Worm (Caenorhabditis elegans): ENCODE data around the gene T24C2.3.

Gene T24C2.3

ce11 chrX:14507992-14508391, 35.3 kb upstream of the T24C2.3 start (continued):
- no peak for TF ChIP-seq irx-1 (tag; optimal IDR thresholded peaks at IDR 0.05)
- TF ChIP-seq ztf-11 (tag; optimal IDR thresholded peaks at IDR 0.05) = no peak
- TF ChIP-seq swsn-7 (tag; optimal IDR thresholded peaks at IDR 0.05) = no peak
- peak in 1 of 2 experiments; percentile 55 for TF ChIP-seq mdl-1 (tag; optimal IDR thresholded peaks at IDR 0.05)
- no peak for TF ChIP-seq nhr-84 (tag; optimal IDR thresholded peaks at IDR 0.05)
- peak; percentile 67 for TF ChIP-seq nhr-90 (tag; optimal IDR thresholded peaks at IDR 0.05; ENCODE audit: poor library complexity)
- TF ChIP-seq fkh-8 (tag; optimal IDR thresholded peaks at IDR 0.05) = no peak
- no peak for TF ChIP-seq pax-3 (tag; optimal IDR thresholded peaks at IDR 0.05)
- no peak for TF ChIP-seq unc-30 (tag; optimal IDR thresholded peaks at IDR 0.05)
- no peak for TF ChIP-seq dpl-1 (GFP tag; optimal IDR thresholded peaks at IDR 0.05)
- TF ChIP-seq lir-3 (tag; optimal IDR thresholded peaks at IDR 0.05; ENCODE audit: poor library complexity) = no peak
- TF ChIP-seq nhr-11 (tag; optimal IDR thresholded peaks at IDR 0.05) = no peak
- peak; percentile 1 for TF ChIP-seq rnt-1 (tag; optimal IDR thresholded peaks at IDR 0.05)
- TF ChIP-seq grh-1 (GFP tag; IDR thresholded peaks at IDR 0.05) = peak; percentile 94
- no peak for TF ChIP-seq unc-98 (GFP tag; IDR thresholded peaks at IDR 0.05)
- TF ChIP-seq lsy-2 (tag; optimal IDR thresholded peaks at IDR 0.05) = peak in 1 of 2 experiments; percentile 24
- no peak for TF ChIP-seq ama-1 (optimal IDR thresholded peaks at IDR 0.05)
- TF ChIP-seq ceh-8 (GFP tag; optimal IDR thresholded peaks at IDR 0.05) = no peak
- TF ChIP-seq alr-1 (tag; optimal IDR thresholded peaks at IDR 0.05; ENCODE audit: borderline replicate concordance) = no peak
- no peak for TF ChIP-seq lin-39 (tag; optimal IDR thresholded peaks at IDR 0.05)
- peak; percentile 3 for TF ChIP-seq lin-13 (GFP tag; optimal IDR thresholded peaks at IDR 0.05)
- TF ChIP-seq egl-13 (tag; optimal IDR thresholded peaks at IDR 0.05) = no peak
- no peak for TF ChIP-seq ets-5 (GFP tag; IDR thresholded peaks at IDR 0.05)
- no peak for TF ChIP-seq lin-15B (tag; optimal IDR thresholded peaks at IDR 0.05)
- peak; percentile 48 for TF ChIP-seq nhr-47 (tag; optimal IDR thresholded peaks at IDR 0.05)
- no peak for TF ChIP-seq elt-2 (tag; optimal IDR thresholded peaks at IDR 0.05)
- TF ChIP-seq jun-1 (tag; optimal IDR thresholded peaks at IDR 0.05) = no peak
- no peak for TF ChIP-seq unc-86 (tag; optimal IDR thresholded peaks at IDR 0.05)
- TF ChIP-seq lin-35 (GFP tag; optimal IDR thresholded peaks at IDR 0.05) = peak; percentile 12 to 41
- TF ChIP-seq efl-1 (optimal IDR thresholded peaks at IDR 0.05) = no peak
- peak in 1 of 2 experiments; percentile 28 for TF ChIP-seq efl-1 (GFP tag; optimal IDR thresholded peaks at IDR 0.05 in 1 of 2)
- TF ChIP-seq zag-1 (tag; optimal IDR thresholded peaks at IDR 0.05) = no peak
- no peak for TF ChIP-seq tlp-1 (tag; optimal IDR thresholded peaks at IDR 0.05)
- TF ChIP-seq egl-27 (tag; optimal IDR thresholded peaks at IDR 0.05) = no peak
- no peak for TF ChIP-seq mef-2 (tag; optimal IDR thresholded peaks at IDR 0.05)
- peak in 5 of 6 experiments; percentile 1 to 83 (median 44) for TF ChIP-seq elt-3 (tag; optimal IDR thresholded peaks at IDR 0.05)
- TF ChIP-seq skn-1 (tag; optimal IDR thresholded peaks at IDR 0.05) = no peak
- TF ChIP-seq ztf-4 (tag; optimal IDR thresholded peaks at IDR 0.05) = peak; percentile 37
- TF ChIP-seq vab-15 (tag; optimal IDR thresholded peaks at IDR 0.05) = no peak
- peak; percentile 55 for TF ChIP-seq nhr-19 (GFP tag; conservative IDR thresholded peaks at IDR 0.05)
- TF ChIP-seq blmp-1 (tag; optimal IDR thresholded peaks at IDR 0.05) = peak; percentile 90
- TF ChIP-seq unc-62 (GFP tag; optimal IDR thresholded peaks at IDR 0.05) = no peak
- peak; percentile 59 for TF ChIP-seq mep-1 (tag; optimal IDR thresholded peaks at IDR 0.05)
- peak; percentile 82 for TF ChIP-seq nhr-20 (tag; optimal IDR thresholded peaks at IDR 0.05)
- TF ChIP-seq hpl-2 (GFP tag; optimal IDR thresholded peaks at IDR 0.05) = no peak
- TF ChIP-seq ceh-90 (tag; optimal IDR thresholded peaks at IDR 0.05) = no peak
- TF ChIP-seq sup-37 (GFP tag; optimal IDR thresholded peaks at IDR 0.05) = no peak
- no peak for TF ChIP-seq sox-4 (tag; optimal IDR thresholded peaks at IDR 0.05)
- no peak for TF ChIP-seq aha-1 (tag; optimal IDR thresholded peaks at IDR 0.05)
- TF ChIP-seq tbx-2 (tag; optimal IDR thresholded peaks at IDR 0.05) = peak; percentile 2
- TF ChIP-seq Y116A8C.19 (tag; optimal IDR thresholded peaks at IDR 0.05; ENCODE audit: borderline replicate concordance) = no peak
- no peak for TF ChIP-seq pag-3 (tag; optimal IDR thresholded peaks at IDR 0.05; ENCODE audit: borderline replicate concordance, insufficient read depth)
- TF ChIP-seq ceh-63 (GFP tag; optimal IDR thresholded peaks at IDR 0.05) = no peak
